Worm (Caenorhabditis elegans): ENCODE measurements around the gene coel-1.

- no peak for TF ChIP-seq med-1 (GFP tag; optimal IDR thresholded peaks at IDR 0.05; ENCODE audit: insufficient read depth)
- TF ChIP-seq ztf-29 (GFP tag; IDR thresholded peaks at IDR 0.05), result no peak
- TF ChIP-seq T22C8.4 (GFP tag; IDR thresholded peaks at IDR 0.05), result no peak
- TF ChIP-seq ztf-23 (GFP tag; IDR thresholded peaks at IDR 0.05), result no peak
- no peak for TF ChIP-seq flt-1 (GFP tag; IDR thresholded peaks at IDR 0.05)
- no peak for TF ChIP-seq ref-1 (GFP tag; conservative IDR thresholded peaks at IDR 0.05)
- no peak for TF ChIP-seq cog-1 (tag; optimal IDR thresholded peaks at IDR 0.05)
These were observed 10.1 kb upstream of the coel-1 start for ce11 chrX:4255366-4255765.
